Worm (Caenorhabditis elegans) whole organism, L4 larva: Measurements from ENCODE around the gene C05E7.3.

Source experiments
- D1046.2 ChIP-seq: fragments of 200-800 bp; sonication (Bioruptor generic); IDR thresholded peaks from 2 replicates; pipeline ENCODE4 v1.3.6; 2022; ENCODE audit warnings: missing genetic modification characterization, missing compliant biosample characterization
- T26A8.4 ChIP-seq: fragments of 200-800 bp; sonication (Bioruptor generic); IDR thresholded peaks from 2 replicates; pipeline ENCODE4 v1.3.6; 2022; ENCODE audit warnings: missing genetic modification characterization, missing compliant biosample characterization
- Y48G9A.11 ChIP-seq: fragments of 200-800 bp; sonication (Bioruptor generic); IDR thresholded peaks from 2 replicates; pipeline ENCODE4 v1.3.6; 2022; ENCODE audit warnings: missing genetic modification reagents, missing genetic modification characterization, missing compliant biosample characterization
- Y75B8A.6 ChIP-seq: fragments of 200-800 bp; sonication (Bioruptor generic); IDR thresholded peaks from 2 replicates; pipeline ENCODE4 v1.3.6; 2022; ENCODE audit warnings: missing genetic modification reagents, missing genetic modification characterization, missing compliant biosample characterization
- aha-1 ChIP-seq: fragments of 150-350 bp; peaks from one replicate; lab custom pipeline; 2014; ENCODE audit warnings: missing biosample characterization, missing genetic modification characterization
- ama-1 ChIP-seq: fragments of 150-350 bp; optimal IDR thresholded peaks from 2 replicates; lab custom pipeline; 2014; ENCODE audit warnings: inconsistent platforms, mixed read lengths
- ceh-32 ChIP-seq: sonication (generic microtip); optimal IDR thresholded peaks from 2 replicates; lab custom pipeline; 2016; ENCODE audit warnings: mild to moderate bottlenecking, missing genetic modification characterization, missing compliant biosample characterization; ENCODE audit not compliant: poor library complexity
- ceh-82 ChIP-seq: sonication (generic microtip); optimal IDR thresholded peaks from 2 replicates; lab custom pipeline; 2017; ENCODE audit warnings: missing biosample characterization, missing genetic modification characterization
- ces-1 ChIP-seq: fragments of 150-350 bp; sonication (generic microtip); optimal IDR thresholded peaks from 4 replicates; lab custom pipeline; 2014; ENCODE audit warnings: missing biosample characterization, missing genetic modification reagents, missing genetic modification characterization
- cey-2 ChIP-seq: sonication (generic microtip); optimal IDR thresholded peaks from 3 replicates; lab custom pipeline; 2017; ENCODE audit warnings: missing genetic modification characterization, mild to moderate bottlenecking, missing compliant biosample characterization, antibody characterized with exemption, borderline replicate concordance; ENCODE audit not compliant: insufficient read depth
- daf-16 ChIP-seq, 3 experiments: sonication (generic microtip); optimal IDR thresholded peaks; 2 replicates each; lab custom pipeline; 2016 to 2017; ENCODE audit warnings: missing genetic modification characterization in 3 of 3, missing genetic modification reagents in 3 of 3, mild to moderate bottlenecking in 2 of 3, missing compliant biosample characterization in 2 of 3, missing biosample characterization in 1 of 3, moderate library complexity in 1 of 3
- dmd-6 ChIP-seq: fragments of 200-800 bp; sonication (Bioruptor generic); IDR thresholded peaks from 2 replicates; pipeline ENCODE4 v1.3.6; 2022; ENCODE audit warnings: missing genetic modification reagents, missing genetic modification characterization, missing compliant biosample characterization
- dpl-1 ChIP-seq: fragments of 150-350 bp; optimal IDR thresholded peaks from 2 replicates; lab custom pipeline; 2014; ENCODE audit warnings: missing biosample characterization, missing genetic modification reagents, missing genetic modification characterization
- egl-27 ChIP-seq: sonication (generic microtip); optimal IDR thresholded peaks from 3 replicates; lab custom pipeline; 2017; ENCODE audit warnings: missing biosample characterization, missing genetic modification reagents, missing genetic modification characterization
- egl-43 ChIP-seq: fragments of 200-800 bp; sonication (Bioruptor generic); IDR thresholded peaks from 2 replicates; pipeline ENCODE4 v1.3.6; 2022; ENCODE audit warnings: missing genetic modification reagents, missing genetic modification characterization, missing compliant biosample characterization
- hlh-30 ChIP-seq: sonication (generic microtip); optimal IDR thresholded peaks from 2 replicates; lab custom pipeline; 2017; ENCODE audit warnings: antibody characterized with exemption, mild to moderate bottlenecking, missing genetic modification characterization, missing compliant biosample characterization; ENCODE audit not compliant: insufficient read depth
- lsy-2 ChIP-seq, 2 experiments: fragments of 150-350 bp in 1 of 2; sonication (generic microtip) in 1 of 2; optimal IDR thresholded peaks; 2 replicates each; lab custom pipeline; 2014 to 2017; ENCODE audit warnings: missing biosample characterization in 2 of 2, missing genetic modification characterization in 2 of 2
- madf-5 ChIP-seq, 2 experiments: fragments of 200-800 bp; sonication (Bioruptor generic); IDR thresholded peaks; 2 replicates each; pipeline ENCODE4 v1.3.6; 2022; ENCODE audit warnings: missing compliant biosample characterization in 2 of 2, missing genetic modification characterization in 2 of 2
- mdl-1 ChIP-seq, 2 experiments: fragments of 150-350 bp in 1 of 2; sonication (generic microtip) in 1 of 2; optimal IDR thresholded peaks; 2 replicates each; lab custom pipeline; 2014 to 2017; ENCODE audit warnings: missing biosample characterization in 2 of 2, missing genetic modification characterization in 2 of 2
- mdt-29 ChIP-seq: fragments of 200-800 bp; sonication (Bioruptor generic); IDR thresholded peaks from 2 replicates; pipeline ENCODE4 v1.3.6; 2022; ENCODE audit warnings: missing genetic modification reagents, missing genetic modification characterization, missing compliant biosample characterization
- mep-1 ChIP-seq: fragments of 150-350 bp; sonication (generic microtip); optimal IDR thresholded peaks from 3 replicates; lab custom pipeline; 2014; ENCODE audit warnings: missing biosample characterization, missing genetic modification characterization
- mxl-2 ChIP-seq: fragments of 200-800 bp; sonication (Bioruptor generic); conservative IDR thresholded peaks from 2 replicates; pipeline ENCODE4 v1.3.6; 2022; ENCODE audit warnings: missing genetic modification reagents, missing genetic modification characterization, missing compliant biosample characterization
- nhr-11 ChIP-seq: fragments of 150-350 bp; optimal IDR thresholded peaks from 2 replicates; lab custom pipeline; 2014; ENCODE audit warnings: missing biosample characterization, missing genetic modification characterization
- nhr-111 ChIP-seq: fragments of 200-800 bp; sonication (Bioruptor generic); optimal IDR thresholded peaks from 2 replicates; lab custom pipeline; 2018; ENCODE audit warnings: mild to moderate bottlenecking, missing genetic modification characterization, missing compliant biosample characterization
- nhr-28 ChIP-seq: fragments of 150-350 bp; optimal IDR thresholded peaks from 2 replicates; lab custom pipeline; 2014; ENCODE audit warnings: missing biosample characterization, missing genetic modification characterization
- nhr-48 ChIP-seq: sonication (generic microtip); optimal IDR thresholded peaks from 2 replicates; lab custom pipeline; 2016; ENCODE audit warnings: mild to moderate bottlenecking, missing genetic modification characterization, missing compliant biosample characterization
- nhr-6 ChIP-seq: fragments of 150-350 bp; optimal IDR thresholded peaks from 2 replicates; lab custom pipeline; 2014; ENCODE audit warnings: missing biosample characterization, missing genetic modification characterization
- php-3 ChIP-seq: fragments of 200-800 bp; sonication (Bioruptor generic); IDR thresholded peaks from 2 replicates; pipeline ENCODE4 v1.3.6; 2022; ENCODE audit warnings: missing genetic modification reagents, missing genetic modification characterization, missing compliant biosample characterization
- pqm-1 ChIP-seq: sonication (generic microtip); optimal IDR thresholded peaks from 2 replicates; lab custom pipeline; 2017; ENCODE audit warnings: missing biosample characterization, missing genetic modification characterization
- tag-97 ChIP-seq: fragments of 200-800 bp; sonication (Bioruptor generic); IDR thresholded peaks from 2 replicates; pipeline ENCODE4 v1.3.6; 2022; ENCODE audit warnings: missing genetic modification characterization, missing compliant biosample characterization
- unc-62 ChIP-seq, 3 experiments: fragments of 150-350 bp in 1 of 3; sonication (generic microtip); optimal IDR thresholded peaks in 2 of 3; peaks in 1 of 3; 1 replicate in 1 of 3; 2 replicates in 2 of 3; lab custom pipeline; 2014 to 2017; ENCODE audit warnings: missing biosample characterization in 3 of 3, missing genetic modification characterization in 3 of 3, missing genetic modification reagents in 3 of 3, missing genotype in 1 of 3
- ztf-11 ChIP-seq: fragments of 150-350 bp; optimal IDR thresholded peaks from 2 replicates; lab custom pipeline; 2014; ENCODE audit warnings: missing biosample characterization, missing genetic modification characterization
- ztf-7 ChIP-seq: fragments of 150-350 bp; optimal IDR thresholded peaks from 2 replicates; lab custom pipeline; 2014; ENCODE audit warnings: missing biosample characterization, missing genetic modification characterization

C05E7.3 gene

DNA sequence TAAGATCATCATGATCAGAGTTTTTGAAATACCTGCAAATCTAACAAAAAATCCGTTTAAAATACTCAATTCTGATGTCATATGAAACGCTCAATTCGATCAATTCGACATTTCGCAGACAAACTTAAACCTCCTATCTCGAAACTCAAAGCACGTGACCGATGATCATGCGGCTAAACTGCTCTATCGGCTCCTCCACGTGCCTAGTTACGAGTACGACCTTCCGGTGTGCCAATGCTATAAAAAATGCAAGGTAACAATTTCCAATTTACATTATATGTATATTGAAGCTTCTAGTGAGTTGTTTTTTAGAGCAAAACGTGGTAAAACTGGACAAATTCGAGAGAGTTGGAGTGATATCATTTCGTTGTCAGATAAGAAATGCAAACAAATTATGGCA is 35.2 kb downstream of the C05E7.3 start (continued):
- TF ChIP-seq madf-5 (GFP tag; IDR thresholded peaks at IDR 0.05; lab: Robert Waterston, UW): no peak
- TF ChIP-seq ztf-11 (tag; lab: Kevin White, UChicago): no peak
- TF ChIP-seq php-3: peak; percentile 43; the same call in 1 of the 2 replicates
- peak; percentile 16 for TF ChIP-seq nhr-11 (tag; lab: Kevin White, UChicago)
- peak; percentile 25 for TF ChIP-seq mep-1

ce11 chrX:12909910-12910309 is 36.5 kb downstream of the C05E7.3 start:
- no peak for TF ChIP-seq ces-1 (GFP tag; lab: Kevin White, UChicago)
- no peak for TF ChIP-seq mxl-2 (GFP tag; lab: Robert Waterston, UW)
- no peak for TF ChIP-seq nhr-48 (tag; lab: Kevin White, UChicago)
- no peak for TF ChIP-seq ceh-32 (tag; lab: Kevin White, UChicago)
- TF ChIP-seq unc-62 (GFP tag; optimal IDR thresholded peaks at IDR 0.05 in 1 of 2; lab: Kevin White, UChicago): no peak
- TF ChIP-seq unc-62 (tag; optimal IDR thresholded peaks at IDR 0.05; lab: Kevin White, UChicago): no peak
- TF ChIP-seq dmd-6: 0 out of 2 replicates have a peak, but pooled peaks have one; percentile 7
- TF ChIP-seq mdt-29 (GFP tag; lab: Robert Waterston, UW): no peak
- TF ChIP-seq tag-97: no peak
- TF ChIP-seq D1046.2: no peak
- no peak for TF ChIP-seq lsy-2 (tag; optimal IDR thresholded peaks at IDR 0.05; lab: Kevin White, UChicago)
- no peak for TF ChIP-seq Y75B8A.6 (GFP tag; lab: Robert Waterston, UW)
- TF ChIP-seq madf-5 (GFP tag; IDR thresholded peaks at IDR 0.05; lab: Robert Waterston, UW): no peak
- no peak for TF ChIP-seq ztf-7 (tag; lab: Kevin White, UChicago)
- no peak for TF ChIP-seq cey-2 (tag; lab: Kevin White, UChicago)
- TF ChIP-seq daf-16 (GFP tag; optimal IDR thresholded peaks at IDR 0.05; lab: Kevin White, UChicago): peak in 1 of 2 experiments; percentile 42
- no peak for TF ChIP-seq daf-16 (tag; optimal IDR thresholded peaks at IDR 0.05; lab: Kevin White, UChicago)
- 0 out of 2 replicates have a peak, but pooled peaks have one; percentile 21 for TF ChIP-seq egl-43 (GFP tag; lab: Robert Waterston, UW)
- TF ChIP-seq egl-27 (tag; lab: Kevin White, UChicago): no peak
- no peak for TF ChIP-seq ceh-82
- no peak for TF ChIP-seq nhr-28 (tag; lab: Kevin White, UChicago)
- TF ChIP-seq ztf-11 (tag; lab: Kevin White, UChicago): no peak
- no peak for TF ChIP-seq nhr-6 (tag; lab: Kevin White, UChicago)
- TF ChIP-seq pqm-1 (tag; lab: Kevin White, UChicago): no peak

ce11 chrX:12908715-12909114 is 37.7 kb downstream of the C05E7.3 start:
- TF ChIP-seq Y48G9A.11 (GFP tag; lab: Robert Waterston, UW): no peak
- TF ChIP-seq aha-1 (tag; lab: Kevin White, UChicago): peak; percentile 66

DNA sequence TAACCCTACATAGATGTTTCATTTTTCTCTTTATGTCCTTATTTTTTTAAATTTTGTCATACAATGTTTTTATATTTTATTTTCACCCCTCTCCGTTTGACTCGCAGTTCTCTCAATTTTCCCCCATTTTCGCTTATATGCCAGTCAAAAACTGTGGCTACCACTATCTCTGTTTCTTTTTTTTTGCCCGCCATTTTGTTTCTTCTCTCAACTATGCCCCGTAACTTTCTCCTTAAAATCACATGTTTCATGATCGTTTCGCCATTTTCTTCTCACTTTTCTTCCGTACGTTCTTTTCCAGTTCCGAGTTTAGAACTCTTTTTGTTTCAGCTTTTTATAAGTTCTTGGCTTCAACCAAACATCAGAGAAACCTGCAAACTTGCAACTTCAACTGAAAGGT is 38.9 kb downstream of the C05E7.3 start, which contains the start of gene pqn-18:
pqn-18 (plus strand) TSS at position 331 of the 400 bp plus-strand sequence.
- TF ChIP-seq hlh-30 (tag; lab: Kevin White, UChicago) (peak; percentile 34), dpl-1 (GFP tag; lab: Kevin White, UChicago) (no peak), T26A8.4 (GFP tag; lab: Robert Waterston, UW) (no peak), nhr-48 (tag; lab: Kevin White, UChicago) (no peak), mep-1 (peak; percentile 24), ama-1 (lab: Kevin White, UChicago) (no peak), nhr-11 (tag; lab: Kevin White, UChicago) (no peak), unc-62 (GFP tag; optimal IDR thresholded peaks at IDR 0.05 in 1 of 2; lab: Kevin White, UChicago) (peak in 1 of 2 experiments; percentile 66), unc-62 (tag; optimal IDR thresholded peaks at IDR 0.05; lab: Kevin White, UChicago) (no peak), nhr-111 (GFP tag; lab: Kevin White, UChicago) (no peak), mdl-1 (tag; optimal IDR thresholded peaks at IDR 0.05; lab: Kevin White, UChicago) (peak in 1 of 2 experiments; percentile 13), madf-5 (GFP tag; IDR thresholded peaks at IDR 0.05; lab: Robert Waterston, UW) (no peak), nhr-28 (tag; lab: Kevin White, UChicago) (peak; percentile 72), dmd-6 (peak; percentile 45; the same call in 1 of the 2 replicates), ces-1 (GFP tag; lab: Kevin White, UChicago) (no peak)
